Worm (Caenorhabditis elegans): ENCODE data around the gene R04A9.3.

Gene R04A9.3

DNA sequence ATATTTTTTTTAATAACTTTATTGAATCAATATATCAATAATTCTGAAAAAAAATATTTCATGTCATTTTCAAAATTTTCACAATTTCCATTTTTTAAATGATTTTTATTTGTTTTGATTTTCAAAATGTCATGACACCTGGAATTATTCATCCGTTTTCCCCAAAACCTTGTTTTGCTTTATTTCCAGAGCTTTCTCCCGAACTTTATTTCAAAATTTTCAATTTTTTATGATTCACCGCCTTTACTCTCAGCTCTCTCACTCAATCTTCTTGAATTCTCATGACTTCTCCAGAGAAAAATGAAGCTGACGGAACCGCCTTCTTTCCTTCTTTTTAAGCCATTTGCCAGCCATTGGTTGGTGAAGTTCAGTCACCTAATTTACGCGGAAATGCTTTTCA is 24.2 kb upstream of the R04A9.3 start, which contains the start of gene R04A9.1:
Gene R04A9.1 (plus strand): TSS at position 301 of the 400 bp plus-strand sequence.
- no peak for TF ChIP-seq nhr-179 (tag; optimal IDR thresholded peaks at IDR 0.05)
- TF ChIP-seq F10E7.11 (tag; optimal IDR thresholded peaks at IDR 0.05): no peak
- TF ChIP-seq D2030.7 (GFP tag; IDR thresholded peaks at IDR 0.05): no peak
- no peak for TF ChIP-seq nhr-120 (GFP tag; IDR thresholded peaks at IDR 0.05)
- no peak for TF ChIP-seq K12H6.12 (tag; optimal IDR thresholded peaks at IDR 0.05)
- no peak for TF ChIP-seq Y79H2A.3 (GFP tag; conservative IDR thresholded peaks at IDR 0.05)
- TF ChIP-seq ceh-91 (GFP tag; IDR thresholded peaks at IDR 0.05): no peak
- no peak for TF ChIP-seq B0261.1 (tag; optimal IDR thresholded peaks at IDR 0.05)
- TF ChIP-seq madf-10 (tag; optimal IDR thresholded peaks at IDR 0.05): no peak
- no peak for TF ChIP-seq mel-28 (tag; optimal IDR thresholded peaks at IDR 0.05; ENCODE audit: borderline replicate concordance)
- no peak for TF ChIP-seq lin-35 (GFP tag; optimal IDR thresholded peaks at IDR 0.05)
- no peak for TF ChIP-seq die-1 (tag; optimal IDR thresholded peaks at IDR 0.05)
- TF ChIP-seq let-526 (GFP tag; IDR thresholded peaks at IDR 0.05): no peak
- no peak for TF ChIP-seq F39B2.1 (GFP tag; IDR thresholded peaks at IDR 0.05)
- no peak for TF ChIP-seq hsf-1 (GFP tag; IDR thresholded peaks at IDR 0.05)
- no peak for TF ChIP-seq cebp-1 (GFP tag; IDR thresholded peaks at IDR 0.05)
- no peak for TF ChIP-seq cebp-1 (tag; optimal IDR thresholded peaks at IDR 0.05)
- TF ChIP-seq B0035.1 (tag; optimal IDR thresholded peaks at IDR 0.05): no peak
- TF ChIP-seq rec-8 (tag; optimal IDR thresholded peaks at IDR 0.05): no peak

DNA sequence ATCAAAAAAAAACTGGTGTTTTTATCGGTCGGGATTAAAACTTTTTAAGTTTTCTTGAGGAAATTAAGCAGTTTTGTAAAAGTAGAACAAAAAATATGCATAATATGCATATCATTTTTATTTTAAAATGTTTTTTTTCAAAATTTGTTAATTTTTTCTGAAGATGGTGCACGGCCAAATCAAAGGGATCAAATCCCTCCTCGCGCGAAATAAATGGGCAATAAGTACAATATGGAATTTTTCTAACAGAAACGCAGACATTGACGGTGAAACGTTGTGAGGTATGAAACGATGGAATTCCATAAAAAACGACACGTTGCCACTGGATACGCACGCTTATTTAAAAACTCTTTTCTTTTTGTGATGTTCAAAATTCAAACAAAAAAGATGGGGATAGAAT is 22.5 kb upstream of the R04A9.3 start:
- TF ChIP-seq ekl-4 (GFP tag; IDR thresholded peaks at IDR 0.05): no peak
- peak; percentile 59 for TF ChIP-seq lin-40 (tag; optimal IDR thresholded peaks at IDR 0.05)
- no peak for TF ChIP-seq nhr-90 (tag; optimal IDR thresholded peaks at IDR 0.05)
- no peak for TF ChIP-seq sptf-2 (GFP tag; optimal IDR thresholded peaks at IDR 0.05)
- TF ChIP-seq zim-3 (tag; optimal IDR thresholded peaks at IDR 0.05): no peak
- TF ChIP-seq let-607 (tag; optimal IDR thresholded peaks at IDR 0.05): no peak
- peak; percentile 36 for TF ChIP-seq gei-17 (GFP tag; optimal IDR thresholded peaks at IDR 0.05)

DNA sequence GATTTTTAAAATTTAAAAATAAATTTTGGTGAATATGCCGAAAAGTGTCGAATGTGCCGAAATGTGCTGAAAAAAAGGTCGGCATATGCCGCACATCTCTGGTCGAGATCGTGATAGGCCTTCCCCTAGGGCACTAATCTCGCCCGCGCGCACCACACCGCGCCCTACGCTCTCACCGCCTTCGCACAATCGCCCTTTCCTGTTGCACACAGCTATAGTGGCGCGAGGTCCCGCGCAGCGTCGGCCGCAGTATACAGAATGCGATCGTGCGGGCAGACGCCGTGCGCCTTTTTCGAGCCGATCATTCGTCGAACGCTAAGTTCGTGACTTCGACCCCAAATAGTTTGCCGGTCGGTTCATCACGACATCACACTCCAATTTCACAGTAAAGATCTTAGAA is 19.1 kb upstream of the R04A9.3 start:
- TF ChIP-seq snpc-4 (GFP tag; optimal IDR thresholded peaks at IDR 0.05) (no peak), snpc-4 (tag; optimal IDR thresholded peaks at IDR 0.05) (peak in 1 of 4 experiments; percentile 25), akir-1 (GFP tag; optimal IDR thresholded peaks at IDR 0.05) (no peak), rcor-1 (GFP tag; IDR thresholded peaks at IDR 0.05) (no peak)

DNA sequence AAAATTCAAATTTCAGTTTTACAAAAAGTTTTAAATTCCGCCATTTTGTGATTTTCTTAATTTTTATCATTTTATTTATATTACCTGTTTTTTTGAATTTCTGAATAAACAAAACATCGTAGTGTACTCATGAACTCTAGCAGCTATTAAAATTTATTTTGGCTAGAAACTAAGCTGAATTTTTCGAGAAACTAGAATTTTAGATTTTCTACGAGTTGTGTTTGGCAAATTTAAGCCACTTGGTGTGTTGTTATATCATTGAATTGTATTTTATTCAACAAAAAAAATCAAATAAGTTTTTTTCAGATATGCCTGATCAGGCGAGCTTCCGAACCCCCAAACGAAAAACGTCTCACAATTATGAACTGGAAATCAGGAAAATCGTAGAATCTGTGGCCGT is 16.9 kb upstream of the R04A9.3 start, which contains the start of gene R04A9.6:
Gene R04A9.6 (plus strand): TSS at position 301 of the 400 bp plus-strand sequence.
- no peak for TF ChIP-seq F52B5.7 (tag; optimal IDR thresholded peaks at IDR 0.05)
- no peak for TF ChIP-seq athp-1 (tag; optimal IDR thresholded peaks at IDR 0.05)
- TF ChIP-seq ztf-18 (tag; optimal IDR thresholded peaks at IDR 0.05): no peak
- no peak for TF ChIP-seq nhr-90 (tag; optimal IDR thresholded peaks at IDR 0.05)
- TF ChIP-seq mxl-1 (tag; optimal IDR thresholded peaks at IDR 0.05): no peak
- TF ChIP-seq ceh-79 (tag; optimal IDR thresholded peaks at IDR 0.05): no peak
- TF ChIP-seq F57C9.4 (tag; optimal IDR thresholded peaks at IDR 0.05): no peak
